Comparison of ENCODE assay signal across 3 fruit fly cellular contexts in the genomic region with DNA sequence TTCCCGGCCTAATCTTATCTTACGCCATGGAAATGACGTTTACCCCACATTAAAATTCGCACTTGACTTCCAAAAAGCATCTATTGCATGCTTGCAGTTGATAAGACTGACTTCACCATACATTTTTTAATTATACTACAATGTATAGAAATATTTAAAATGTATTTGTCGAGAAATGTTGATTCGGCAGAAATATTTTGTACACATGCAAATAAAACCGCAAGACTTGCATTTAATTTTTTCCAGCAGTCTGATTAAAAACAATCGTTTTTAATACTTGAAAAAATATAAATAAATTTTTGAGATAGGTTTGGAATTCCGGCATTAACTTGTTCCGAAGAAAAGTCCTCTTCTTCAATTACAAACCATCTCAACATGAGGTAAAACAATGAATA.
TF ChIP-seq lines count a peak whose summit lies in the region.

No protein-coding gene starts in this region.

TF ChIP-seq in whole organism, adult, 20 proteins besides CTCF, POLR2A, EP300 and RAD21:
- no peak for TF ChIP-seq Hr96 (GFP tag; optimal IDR thresholded peaks at IDR 0.05; lab: Kevin White, UChicago)
- TF ChIP-seq ovo (GFP tag; optimal IDR thresholded peaks at IDR 0.05; lab: Kevin White, UChicago) = no peak
- TF ChIP-seq tj (GFP tag; optimal IDR thresholded peaks at IDR 0.05; lab: Kevin White, UChicago) = peak; percentile 94
- TF ChIP-seq kay (GFP tag; lab: Kevin White, UChicago; ENCODE audit: borderline replicate concordance) = no peak
- TF ChIP-seq bab1 (GFP tag; optimal IDR thresholded peaks at IDR 0.05; lab: Kevin White, UChicago) = no peak
- no peak for TF ChIP-seq toe (GFP tag; optimal IDR thresholded peaks at IDR 0.05; lab: Kevin White, UChicago)
- no peak for TF ChIP-seq CG11617 (GFP tag; optimal IDR thresholded peaks at IDR 0.05; lab: Kevin White, UChicago)

TF ChIP-seq in whole organism, prepupa, 60 proteins besides CTCF, POLR2A, EP300 and RAD21:
- TF ChIP-seq vri (GFP tag; optimal IDR thresholded peaks at IDR 0.05; lab: Kevin White, UChicago) (peak; percentile 69), CG4318 (GFP tag; optimal IDR thresholded peaks at IDR 0.05; lab: Kevin White, UChicago) (no peak), OdsH (GFP tag; optimal IDR thresholded peaks at IDR 0.05; lab: Kevin White, UChicago) (no peak)

TF ChIP-seq in whole organism, wandering third instar larva, 38 proteins besides CTCF, POLR2A, EP300 and RAD21:
- no peak for TF ChIP-seq Myc (optimal IDR thresholded peaks at IDR 0.05; lab: Kevin White, UChicago)
- no peak for TF ChIP-seq Rel (GFP tag; optimal IDR thresholded peaks at IDR 0.05; lab: Kevin White, UChicago)
- peak; percentile 35 for TF ChIP-seq Rel (tag; optimal IDR thresholded peaks at IDR 0.05; lab: Kevin White, UChicago)
- TF ChIP-seq h (GFP tag; optimal IDR thresholded peaks at IDR 0.05; lab: Kevin White, UChicago) = no peak
- TF ChIP-seq woc (GFP tag; optimal IDR thresholded peaks at IDR 0.05; lab: Kevin White, UChicago) = no peak
